Worm (Caenorhabditis elegans) whole organism, L2 larva: Measurements from ENCODE around the gene R186.3.

ENCODE experiments used
- egl-27 ChIP-seq: sonication (generic microtip); optimal IDR thresholded peaks from 3 replicates; lab custom pipeline; 2017; ENCODE audit warnings: missing biosample characterization, missing genetic modification reagents, missing genetic modification characterization
- fos-1 ChIP-seq: fragments of 150-350 bp; optimal IDR thresholded peaks from 2 replicates; lab custom pipeline; 2014; ENCODE audit warnings: missing biosample characterization, missing genetic modification characterization
- lin-13 ChIP-seq: fragments of 150-350 bp; optimal IDR thresholded peaks from 2 replicates; lab custom pipeline; 2014; ENCODE audit warnings: missing biosample characterization, missing genetic modification reagents, missing genetic modification characterization
- lin-39 ChIP-seq: fragments of 150-350 bp; optimal IDR thresholded peaks from 2 replicates; lab custom pipeline; 2014; ENCODE audit warnings: missing biosample characterization, missing genetic modification reagents, missing genetic modification characterization
- lsy-2 ChIP-seq, 2 experiments: fragments of 150-350 bp in 1 of 2; sonication (generic microtip) in 1 of 2; optimal IDR thresholded peaks; 2 replicates each; lab custom pipeline; 2014 to 2017; ENCODE audit warnings: missing biosample characterization in 2 of 2, missing genetic modification characterization in 2 of 2
- mdl-1 ChIP-seq, 2 experiments: fragments of 150-350 bp in 1 of 2; sonication (generic microtip) in 1 of 2; optimal IDR thresholded peaks; 2 replicates each; lab custom pipeline; 2017; ENCODE audit warnings: missing biosample characterization in 2 of 2, missing genetic modification characterization in 2 of 2
- nhr-11 ChIP-seq: fragments of 150-350 bp; optimal IDR thresholded peaks from 2 replicates; lab custom pipeline; 2014; ENCODE audit warnings: missing biosample characterization, missing genetic modification characterization
- nhr-12 ChIP-seq: fragments of 150-350 bp; optimal IDR thresholded peaks from 2 replicates; lab custom pipeline; 2014; ENCODE audit warnings: missing biosample characterization, missing genetic modification characterization
- skn-1 ChIP-seq: sonication (generic microtip); optimal IDR thresholded peaks from 2 replicates; lab custom pipeline; 2017; ENCODE audit warnings: missing biosample characterization, missing genetic modification characterization
- sma-3 ChIP-seq: sonication (generic microtip); optimal IDR thresholded peaks from 2 replicates; lab custom pipeline; 2016; ENCODE audit warnings: missing genetic modification reagents, missing genetic modification characterization, missing compliant biosample characterization
- unc-62 ChIP-seq: fragments of 150-350 bp; optimal IDR thresholded peaks from 2 replicates; lab custom pipeline; 2014; ENCODE audit warnings: missing biosample characterization, missing genetic modification reagents, missing genetic modification characterization

ce11 chrV:12992891-12993290, 25.9 kb upstream of the R186.3 start, which contains the start of the genes F15B9.11 and dsl-7:
- TF ChIP-seq skn-1 (tag; lab: Kevin White, UChicago) (no peak), nhr-11 (tag; lab: Kevin White, UChicago) (no peak), nhr-12 (tag; lab: Kevin White, UChicago) (no peak), lin-13 (no peak), egl-27 (no peak), lin-39 (tag; lab: Kevin White, UChicago) (no peak), lsy-2 (tag; optimal IDR thresholded peaks at IDR 0.05; lab: Kevin White, UChicago) (no peak), fos-1 (tag; lab: Kevin White, UChicago) (no peak), sma-3 (no peak), unc-62 (GFP tag; lab: Kevin White, UChicago) (no peak), mdl-1 (tag; optimal IDR thresholded peaks at IDR 0.05; lab: Kevin White, UChicago) (no peak)
